Fruit fly (Drosophila melanogaster) whole organism, adult: Measurements from ENCODE around the gene eas.

Experiments
- CG11617 ChIP-seq: fragments of 200-800 bp; sonication (Bioruptor generic); optimal IDR thresholded peaks from 2 replicates; lab custom pipeline; 2017; ENCODE audit warnings: mild to moderate bottlenecking, missing biosample characterization, missing genetic modification reagents, missing genetic modification characterization
- CG1620 ChIP-seq: fragments of 200-800 bp; sonication (Bioruptor generic); optimal IDR thresholded peaks from 2 replicates; lab custom pipeline; 2016; ENCODE audit warnings: missing biosample characterization, missing genetic modification characterization
- cic ChIP-seq: fragments of 200-800 bp; sonication (Bioruptor generic); optimal IDR thresholded peaks from 2 replicates; lab custom pipeline; 2017; ENCODE audit warnings: missing biosample characterization, mild to moderate bottlenecking, missing genetic modification characterization, moderate library complexity

- TF ChIP-seq cic (GFP tag; lab: Kevin White, UChicago) (no peak), CG11617 (no peak), CG1620 (GFP tag; lab: Kevin White, UChicago) (no peak)
Measured at dm6 chrX:16281717-16282529, 3.8 kb downstream of the eas start.
